Fruit fly (Drosophila melanogaster) whole organism, embryonic: ENCODE results near the gene CG6094.

Experiments
- Adf1 ChIP-seq: fragments of 200-800 bp; sonication (Bioruptor generic); IDR thresholded peaks from 2 replicates; pipeline ENCODE4 v1.3.6; 2022; ENCODE audit warnings: missing biosample characterization, missing genetic modification characterization
- B-H2 ChIP-seq: fragments of 200-800 bp; sonication (Bioruptor generic); optimal IDR thresholded peaks from 2 replicates; lab custom pipeline; 2018; ENCODE audit warnings: missing biosample characterization, mild to moderate bottlenecking, missing genetic modification characterization
- BtbVII ChIP-seq: fragments of 200-800 bp; sonication (Bioruptor generic); optimal IDR thresholded peaks from 3 replicates; lab custom pipeline; 2017; ENCODE audit warnings: missing biosample characterization, mild to moderate bottlenecking, missing genetic modification characterization
- CG10462 ChIP-seq: fragments of 200-800 bp; sonication (Bioruptor generic); optimal IDR thresholded peaks from 2 replicates; lab custom pipeline; 2016; ENCODE audit warnings: missing biosample characterization, missing genetic modification characterization
- CG11456 ChIP-seq: fragments of 200-800 bp; sonication (Bioruptor generic); IDR thresholded peaks from 3 replicates; pipeline ENCODE4 v1.3.6; 2022; ENCODE audit warnings: missing biosample characterization, missing genetic modification characterization
- CG12071 ChIP-seq: fragments of 200-800 bp; sonication (Bioruptor generic); optimal IDR thresholded peaks from 3 replicates; lab custom pipeline; 2018; ENCODE audit warnings: missing biosample characterization, mild to moderate bottlenecking, missing genetic modification characterization
- CG12236 ChIP-seq: fragments of 200-800 bp; sonication (Bioruptor generic); optimal IDR thresholded peaks from 2 replicates; lab custom pipeline; 2016; ENCODE audit warnings: missing biosample characterization, missing genetic modification characterization
- CG12659 ChIP-seq: fragments of 200-800 bp; sonication (Bioruptor generic); optimal IDR thresholded peaks from 3 replicates; lab custom pipeline; 2017; ENCODE audit warnings: mild to moderate bottlenecking, missing biosample characterization, missing genetic modification reagents, missing genetic modification characterization
- CG15011 ChIP-seq: fragments of 200-800 bp; sonication (Bioruptor generic); optimal IDR thresholded peaks from 3 replicates; lab custom pipeline; 2018; ENCODE audit warnings: missing biosample characterization, mild to moderate bottlenecking, missing genetic modification characterization
- CG15514 ChIP-seq: fragments of 200-800 bp; sonication (Bioruptor generic); optimal IDR thresholded peaks from 3 replicates; lab custom pipeline; 2017; ENCODE audit warnings: missing biosample characterization, missing genetic modification characterization, mild to moderate bottlenecking, moderate library complexity, missing genetic modification reagents
- CG16815 ChIP-seq: fragments of 200-800 bp; sonication (Bioruptor generic); optimal IDR thresholded peaks from 3 replicates; lab custom pipeline; 2017; ENCODE audit warnings: missing biosample characterization, mild to moderate bottlenecking, missing genetic modification characterization
- CG17328 ChIP-seq: fragments of 200-800 bp; sonication (Bioruptor generic); IDR thresholded peaks from 2 replicates; pipeline ENCODE4 v1.3.6; 2022; ENCODE audit warnings: missing biosample characterization, missing genetic modification characterization
- CG17802 ChIP-seq: fragments of 200-800 bp; sonication (Bioruptor generic); optimal IDR thresholded peaks from 2 replicates; lab custom pipeline; 2018; ENCODE audit warnings: missing biosample characterization, mild to moderate bottlenecking, missing genetic modification characterization, moderate library complexity
- CG1832 ChIP-seq: fragments of 200-800 bp; sonication (Bioruptor generic); optimal IDR thresholded peaks from 2 replicates; lab custom pipeline; 2017; ENCODE audit warnings: missing biosample characterization, mild to moderate bottlenecking, missing genetic modification characterization, inconsistent platforms
- CG3407 ChIP-seq: fragments of 200-800 bp; sonication (Bioruptor generic); optimal IDR thresholded peaks from 2 replicates; lab custom pipeline; 2018; ENCODE audit warnings: missing biosample characterization, mild to moderate bottlenecking, missing genetic modification characterization
- CG42726 ChIP-seq: fragments of 200-800 bp; sonication (Bioruptor generic); IDR thresholded peaks from 2 replicates; pipeline ENCODE4 v1.3.6; 2022; ENCODE audit warnings: missing biosample characterization, missing genetic modification characterization; ENCODE audit not compliant: partially characterized antibody
- CG4360 ChIP-seq: fragments of 200-800 bp; sonication (Bioruptor generic); IDR thresholded peaks from 2 replicates; pipeline ENCODE4 v1.3.6; 2022; ENCODE audit warnings: missing biosample characterization, missing genetic modification characterization
- CG6813 ChIP-seq: fragments of 200-800 bp; sonication (Bioruptor generic); optimal IDR thresholded peaks from 2 replicates; lab custom pipeline; 2017; ENCODE audit warnings: missing biosample characterization, missing genetic modification characterization, mild to moderate bottlenecking, moderate library complexity, missing genetic modification reagents
- CG8765 ChIP-seq: fragments of 200-800 bp; sonication (Bioruptor generic); IDR thresholded peaks from 2 replicates; pipeline ENCODE4 v1.3.6; 2022; ENCODE audit warnings: missing biosample characterization, missing genetic modification characterization
- CG9727 ChIP-seq: fragments of 200-800 bp; sonication (Bioruptor generic); optimal IDR thresholded peaks from 3 replicates; lab custom pipeline; 2017; ENCODE audit warnings: missing biosample characterization, mild to moderate bottlenecking, missing genetic modification characterization
- CG9817 ChIP-seq: fragments of 200-800 bp; sonication (Bioruptor generic); optimal IDR thresholded peaks from 2 replicates; lab custom pipeline; 2018; ENCODE audit warnings: missing biosample characterization, mild to moderate bottlenecking, missing genetic modification characterization, moderate library complexity
- Chrac-16 ChIP-seq: fragments of 200-800 bp; sonication (Bioruptor generic); optimal IDR thresholded peaks from 3 replicates; lab custom pipeline; 2016; ENCODE audit warnings: missing biosample characterization, missing genetic modification characterization
- CoRest ChIP-seq: fragments of 200-800 bp; sonication (Bioruptor generic); optimal IDR thresholded peaks from 3 replicates; lab custom pipeline; 2018; ENCODE audit warnings: missing biosample characterization, mild to moderate bottlenecking, missing genetic modification characterization, moderate library complexity
- Dek ChIP-seq: fragments of 200-800 bp; sonication (Bioruptor generic); optimal IDR thresholded peaks from 3 replicates; lab custom pipeline; 2019; ENCODE audit warnings: missing biosample characterization, mild to moderate bottlenecking, missing genetic modification characterization, moderate library complexity
- GATAe ChIP-seq: fragments of 200-800 bp; sonication (Bioruptor generic); conservative IDR thresholded peaks from 2 replicates; pipeline ENCODE4 v1.3.6; 2022; ENCODE audit warnings: missing biosample characterization, missing genetic modification characterization
- H15 ChIP-seq: fragments of 200-800 bp; sonication (Bioruptor generic); IDR thresholded peaks from 3 replicates; pipeline ENCODE4 v1.3.6; 2022; ENCODE audit warnings: missing biosample characterization, missing genetic modification characterization
- Hsf ChIP-seq: fragments of 200-800 bp; sonication (Bioruptor generic); optimal IDR thresholded peaks from 3 replicates; lab custom pipeline; 2016; ENCODE audit warnings: missing biosample characterization, missing genetic modification characterization
- Jarid2 ChIP-seq: fragments of 200-800 bp; sonication (Bioruptor generic); optimal IDR thresholded peaks from 3 replicates; lab custom pipeline; 2017; ENCODE audit warnings: mild to moderate bottlenecking, missing biosample characterization, missing genetic modification reagents, missing genetic modification characterization
- Kr ChIP-seq: fragments of 200-800 bp; sonication (Bioruptor generic); optimal IDR thresholded peaks from 2 replicates; lab custom pipeline; 2017; ENCODE audit warnings: missing biosample characterization, mild to moderate bottlenecking, missing genetic modification characterization
- Lpt ChIP-seq: fragments of >200 bp; optimal IDR thresholded peaks from 2 replicates; lab custom pipeline; 2018; ENCODE audit warnings: missing biosample characterization, missing genetic modification characterization
- MTF-1 ChIP-seq: fragments of 200-800 bp; sonication (Bioruptor generic); optimal IDR thresholded peaks from 2 replicates; lab custom pipeline; 2018; ENCODE audit warnings: missing biosample characterization, mild to moderate bottlenecking, missing genetic modification characterization, borderline replicate concordance
- Meics ChIP-seq: fragments of 200-800 bp; sonication (Bioruptor generic); optimal IDR thresholded peaks from 2 replicates; lab custom pipeline; 2017; ENCODE audit warnings: missing biosample characterization, mild to moderate bottlenecking, missing genetic modification characterization
- Myb ChIP-seq: fragments of 200-800 bp; sonication (Bioruptor generic); optimal IDR thresholded peaks from 2 replicates; lab custom pipeline; 2016; ENCODE audit warnings: missing biosample characterization, missing genetic modification characterization
- PHDP ChIP-seq: fragments of 200-800 bp; sonication (Bioruptor generic); optimal IDR thresholded peaks from 3 replicates; lab custom pipeline; 2018; ENCODE audit warnings: missing biosample characterization, mild to moderate bottlenecking, missing genetic modification characterization, moderate library complexity
- Rx ChIP-seq: fragments of 200-800 bp; sonication (Bioruptor generic); IDR thresholded peaks from 2 replicates; pipeline ENCODE4 v1.3.6; 2022; ENCODE audit warnings: missing biosample characterization, missing genetic modification characterization
- Six4 ChIP-seq: fragments of 200-800 bp; sonication (Bioruptor generic); optimal IDR thresholded peaks from 2 replicates; lab custom pipeline; 2016; ENCODE audit warnings: missing biosample characterization, missing genetic modification characterization
- Sox100B ChIP-seq: fragments of 200-800 bp; sonication (Bioruptor generic); optimal IDR thresholded peaks from 3 replicates; lab custom pipeline; 2018; ENCODE audit warnings: missing biosample characterization, mild to moderate bottlenecking, missing genetic modification characterization
- bowl ChIP-seq: fragments of 200-800 bp; sonication (Bioruptor generic); IDR thresholded peaks from 2 replicates; pipeline ENCODE4 v1.3.6; 2022; ENCODE audit warnings: missing biosample characterization, missing genetic modification characterization
- cad ChIP-seq: fragments of >200 bp; optimal IDR thresholded peaks from 2 replicates; lab custom pipeline; 2017; ENCODE audit warnings: missing biosample characterization, missing genetic modification characterization
- chif ChIP-seq, 2 experiments: fragments of 200-800 bp; sonication (Bioruptor generic); optimal IDR thresholded peaks; 3 replicates each; lab custom pipeline; 2016; ENCODE audit warnings: missing biosample characterization in 2 of 2, missing genetic modification characterization in 2 of 2
- da ChIP-seq: fragments of 200-800 bp; sonication (Bioruptor generic); optimal IDR thresholded peaks from 2 replicates; lab custom pipeline; 2016; ENCODE audit warnings: missing biosample characterization, missing genetic modification characterization
- dm ChIP-seq: fragments of 200-800 bp; sonication (Bioruptor generic); optimal IDR thresholded peaks from 3 replicates; lab custom pipeline; 2016; ENCODE audit warnings: missing biosample characterization, missing genetic modification characterization
- dmrt99B ChIP-seq: fragments of 200-800 bp; sonication (Bioruptor generic); optimal IDR thresholded peaks from 2 replicates; lab custom pipeline; 2018; ENCODE audit warnings: missing biosample characterization, mild to moderate bottlenecking, missing genetic modification characterization, moderate library complexity
- ftz-f1 ChIP-seq: fragments of 200-800 bp; sonication (Bioruptor generic); optimal IDR thresholded peaks from 2 replicates; lab custom pipeline; 2016; ENCODE audit warnings: missing biosample characterization, missing genetic modification characterization
- gem ChIP-seq: fragments of 200-800 bp; sonication (Bioruptor generic); optimal IDR thresholded peaks from 2 replicates; lab custom pipeline; 2019; ENCODE audit warnings: missing biosample characterization, mild to moderate bottlenecking, missing genetic modification characterization, moderate library complexity
- grau ChIP-seq: fragments of 200-800 bp; optimal IDR thresholded peaks from 3 replicates; lab custom pipeline; 2019; ENCODE audit warnings: missing biosample characterization, mild to moderate bottlenecking, missing genetic modification characterization, moderate library complexity
- ranshi ChIP-seq: fragments of 200-800 bp; sonication (Bioruptor generic); IDR thresholded peaks from 2 replicates; pipeline ENCODE4 v1.3.6; 2022; ENCODE audit warnings: missing biosample characterization, missing genetic modification characterization
- sisA ChIP-seq: fragments of 200-800 bp; sonication (Bioruptor generic); IDR thresholded peaks from 2 replicates; pipeline ENCODE4 v1.3.6; 2022; ENCODE audit warnings: missing biosample characterization, missing genetic modification characterization
- trh ChIP-seq: fragments of 200-800 bp; sonication (Bioruptor generic); optimal IDR thresholded peaks from 2 replicates; lab custom pipeline; 2016; ENCODE audit warnings: missing biosample characterization, missing genetic modification characterization
- zen ChIP-seq: fragments of 200-800 bp; sonication (Bioruptor generic); optimal IDR thresholded peaks from 3 replicates; lab custom pipeline; 2018; ENCODE audit warnings: missing biosample characterization, mild to moderate bottlenecking, missing genetic modification characterization, moderate library complexity

Gene CG6094

DNA sequence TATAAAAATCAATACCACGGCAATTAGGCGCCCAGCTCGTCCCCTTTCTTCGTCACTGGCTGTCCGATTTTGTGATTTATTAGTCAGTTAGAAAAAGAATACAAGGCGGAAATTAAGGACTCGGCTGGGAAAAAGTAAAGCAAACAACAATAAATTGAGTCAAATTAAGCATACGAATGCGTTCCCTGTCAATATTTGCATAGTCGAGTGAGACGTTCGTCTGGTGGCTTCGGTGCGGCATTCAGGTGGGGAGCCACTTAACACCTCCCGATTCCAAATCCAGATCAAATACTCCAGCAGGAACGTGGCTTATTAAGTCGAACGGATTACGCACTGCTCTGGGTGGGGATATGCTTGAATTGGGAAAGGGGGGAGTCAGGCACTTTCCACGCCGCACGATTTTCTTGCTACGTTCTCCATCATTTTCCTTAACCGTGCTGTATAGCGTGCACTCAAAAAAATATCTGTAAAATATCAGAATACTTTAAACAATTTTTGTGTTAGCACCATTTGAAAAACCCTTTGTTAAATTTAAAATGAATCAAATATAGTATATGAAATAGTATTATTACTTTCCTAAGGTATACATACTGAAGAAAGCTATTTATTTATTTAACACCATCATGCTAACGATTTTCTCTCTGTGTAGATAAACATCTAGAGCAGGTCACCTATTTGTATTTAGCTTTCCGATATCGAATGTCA is 36.3 kb downstream of the CG6094 start (continued):
- no peak for TF ChIP-seq CG12071 (GFP tag; lab: Kevin White, UChicago)
- TF ChIP-seq CG3407 (GFP tag; lab: Kevin White, UChicago), result peak; percentile 18
- TF ChIP-seq Adf1, result no peak
- TF ChIP-seq CG6813 (GFP tag; lab: Kevin White, UChicago), result no peak
- peak; percentile 19 for TF ChIP-seq zen (tag; lab: Kevin White, UChicago)
- peak in 1 of 2 experiments; percentile 12 for TF ChIP-seq chif (GFP tag; optimal IDR thresholded peaks at IDR 0.05; lab: Kevin White, UChicago)
- TF ChIP-seq B-H2, result no peak
- no peak for TF ChIP-seq Jarid2 (GFP tag; lab: Kevin White, UChicago)
- TF ChIP-seq Lpt (GFP tag; lab: Kevin White, UChicago), result no peak
- no peak for TF ChIP-seq cad
- peak; percentile 26 for TF ChIP-seq Kr
- no peak for TF ChIP-seq CG12659
- no peak for TF ChIP-seq CG12236 (GFP tag; lab: Kevin White, UChicago)
- TF ChIP-seq CG8765, result no peak
- TF ChIP-seq GATAe (GFP tag; lab: Robert Waterston, UW), result no peak
- peak; percentile 57 for TF ChIP-seq grau
- TF ChIP-seq CG9817 (tag; lab: Kevin White, UChicago), result no peak
- no peak for TF ChIP-seq CG15514
- TF ChIP-seq ranshi, result no peak
- TF ChIP-seq Sox100B (GFP tag; lab: Kevin White, UChicago), result peak; percentile 50
- peak; percentile 70 for TF ChIP-seq CG9727 (GFP tag; lab: Kevin White, UChicago)
- TF ChIP-seq ftz-f1 (GFP tag; lab: Kevin White, UChicago), result no peak
- peak; percentile 83 for TF ChIP-seq gem
- TF ChIP-seq Six4 (GFP tag; lab: Kevin White, UChicago), result peak; percentile 21
- peak; percentile 61 for TF ChIP-seq CG17328 (GFP tag; lab: Robert Waterston, UW)
- TF ChIP-seq CG15011, result no peak
- no peak for TF ChIP-seq dm
- TF ChIP-seq Rx (GFP tag; lab: Robert Waterston, UW), result no peak
- no peak for TF ChIP-seq CG17802
- TF ChIP-seq PHDP (tag; lab: Kevin White, UChicago), result peak; percentile 71
- TF ChIP-seq Myb (GFP tag; lab: Kevin White, UChicago), result no peak
- TF ChIP-seq CG10462 (GFP tag; lab: Kevin White, UChicago), result no peak
- 0 out of 2 replicates have a peak, but pooled peaks have one; percentile 24 for TF ChIP-seq CG4360 (GFP tag; lab: Robert Waterston, UW)
- no peak for TF ChIP-seq MTF-1 (GFP tag; lab: Kevin White, UChicago)
- TF ChIP-seq dmrt99B (tag; lab: Kevin White, UChicago), result peak; percentile 50
- TF ChIP-seq CG42726 (GFP tag; lab: Robert Waterston, UW), result no peak
- TF ChIP-seq CoRest, result peak; percentile 56
- TF ChIP-seq sisA (GFP tag; lab: Robert Waterston, UW), result 0 out of 2 replicates have a peak, but pooled peaks have one; percentile 6
- peak; percentile 29 for TF ChIP-seq CG16815 (GFP tag; lab: Kevin White, UChicago)
- no peak for TF ChIP-seq bowl (GFP tag; lab: Robert Waterston, UW)
- TF ChIP-seq da (GFP tag; lab: Kevin White, UChicago), result no peak
- no peak for TF ChIP-seq CG11456
- no peak for TF ChIP-seq Chrac-16 (GFP tag; lab: Kevin White, UChicago)
- no peak for TF ChIP-seq Meics (GFP tag; lab: Kevin White, UChicago)
- TF ChIP-seq Dek (tag; lab: Kevin White, UChicago), result peak; percentile 25
- TF ChIP-seq trh (GFP tag; lab: Kevin White, UChicago), result no peak
- no peak for TF ChIP-seq BtbVII (GFP tag; lab: Kevin White, UChicago)
- TF ChIP-seq H15 (GFP tag; lab: Robert Waterston, UW), result 0 out of 3 replicates have a peak, but pooled peaks have one; percentile 15
- no peak for TF ChIP-seq CG1832 (GFP tag; lab: Kevin White, UChicago)
- no peak for TF ChIP-seq Hsf (GFP tag; lab: Kevin White, UChicago)
